Worm (Caenorhabditis elegans): ENCODE results near the gene dyf-13.

Gene dyf-13

ce11 chrII:7196040-7196439 lies 24.9 kb upstream of the dyf-13 start, which contains the start of gene maoc-1 (continued):
- TF ChIP-seq mes-2 (tag; optimal IDR thresholded peaks at IDR 0.05; ENCODE audit: poor library complexity, severe bottlenecking) (peak; percentile 7), pha-4 (GFP tag; IDR thresholded peaks at IDR 0.05) (0 out of 2 replicates have a peak, but pooled peaks have one; percentile 40), pha-4 (tag; optimal IDR thresholded peaks at IDR 0.05) (no peak)

- no peak for TF ChIP-seq nhr-10 (tag; optimal IDR thresholded peaks at IDR 0.05)
- TF ChIP-seq ceh-20 (GFP tag; IDR thresholded peaks at IDR 0.05): no peak
- TF ChIP-seq saeg-2 (GFP tag; IDR thresholded peaks at IDR 0.05): no peak
- no peak for TF ChIP-seq daf-19 (GFP tag; conservative IDR thresholded peaks at IDR 0.05)
- TF ChIP-seq R02D3.7 (tag; optimal IDR thresholded peaks at IDR 0.05): no peak
- TF ChIP-seq lin-38 (GFP tag; IDR thresholded peaks at IDR 0.05): no peak
- no peak for TF ChIP-seq ceh-28 (tag; optimal IDR thresholded peaks at IDR 0.05)
- TF ChIP-seq tra-1 (GFP tag; IDR thresholded peaks at IDR 0.05): no peak
- TF ChIP-seq nhr-76 (tag; optimal IDR thresholded peaks at IDR 0.05): no peak
- TF ChIP-seq egl-43 (GFP tag; IDR thresholded peaks at IDR 0.05): no peak
- TF ChIP-seq ceh-44 (GFP tag; IDR thresholded peaks at IDR 0.05): no peak
- TF ChIP-seq ceh-82 (tag; optimal IDR thresholded peaks at IDR 0.05): no peak
- no peak for TF ChIP-seq nhr-48 (tag; optimal IDR thresholded peaks at IDR 0.05)
- no peak for TF ChIP-seq nhr-11 (tag; optimal IDR thresholded peaks at IDR 0.05)
- no peak for TF ChIP-seq zip-11 (GFP tag; IDR thresholded peaks at IDR 0.05)
- TF ChIP-seq Y48G9A.11 (GFP tag; IDR thresholded peaks at IDR 0.05): no peak
- no peak for TF ChIP-seq T20F7.1 (GFP tag; optimal IDR thresholded peaks at IDR 0.05)
These were observed 24.4 kb upstream of the dyf-13 start, which contains the start of gene acdh-12 for ce11 chrII:7195541-7195940. Gene acdh-12 (minus strand): TSS chrII:7195641.

ce11 chrII:7189120-7189519 lies 18.0 kb upstream of the dyf-13 start, which contains the start of gene E04F6.4:
Gene E04F6.4 (plus strand): TSS chrII:7189420.
- TF ChIP-seq T26A8.4 (GFP tag; IDR thresholded peaks at IDR 0.05) (no peak), zfp-2 (tag; optimal IDR thresholded peaks at IDR 0.05) (no peak), ZK546.5 (tag; optimal IDR thresholded peaks at IDR 0.05) (no peak), lin-13 (GFP tag; optimal IDR thresholded peaks at IDR 0.05) (no peak), pqm-1 (tag; optimal IDR thresholded peaks at IDR 0.05) (no peak), nhr-28 (tag; optimal IDR thresholded peaks at IDR 0.05) (no peak), aha-1 (tag) (no peak), T20F7.1 (GFP tag; optimal IDR thresholded peaks at IDR 0.05) (no peak), Y48G9A.11 (GFP tag; IDR thresholded peaks at IDR 0.05) (no peak), daf-8 (GFP tag; IDR thresholded peaks at IDR 0.05) (no peak), R02D3.7 (tag; optimal IDR thresholded peaks at IDR 0.05) (no peak), hmg-1.1 (GFP tag; IDR thresholded peaks at IDR 0.05) (no peak), madf-9 (GFP tag; conservative IDR thresholded peaks at IDR 0.05) (no peak), tag-97 (GFP tag; IDR thresholded peaks at IDR 0.05) (no peak), egl-43 (GFP tag; IDR thresholded peaks at IDR 0.05) (no peak)

- TF ChIP-seq hmg-1.1 (GFP tag; IDR thresholded peaks at IDR 0.05) (no peak), arid-1 (GFP tag; conservative IDR thresholded peaks at IDR 0.05) (no peak), nhr-102 (tag; optimal IDR thresholded peaks at IDR 0.05) (no peak), sdz-12 (GFP tag; optimal IDR thresholded peaks at IDR 0.05) (no peak), dmd-8 (GFP tag; IDR thresholded peaks at IDR 0.05) (no peak), pha-4 (GFP tag; IDR thresholded peaks at IDR 0.05) (no peak), pha-4 (tag; optimal IDR thresholded peaks at IDR 0.05) (no peak), nhr-237 (tag; optimal IDR thresholded peaks at IDR 0.05) (no peak), aha-1 (tag) (no peak), ama-1 (optimal IDR thresholded peaks at IDR 0.05) (no peak), gei-8 (GFP tag; optimal IDR thresholded peaks at IDR 0.05) (no peak), spr-3 (GFP tag; optimal IDR thresholded peaks at IDR 0.05) (no peak), zfp-2 (tag; optimal IDR thresholded peaks at IDR 0.05) (no peak), zip-2 (tag; optimal IDR thresholded peaks at IDR 0.05) (no peak), unc-130 (GFP tag; optimal IDR thresholded peaks at IDR 0.05) (no peak), nhr-48 (tag; optimal IDR thresholded peaks at IDR 0.05) (no peak), ces-1 (GFP tag; optimal IDR thresholded peaks at IDR 0.05) (no peak), hif-1 (tag; optimal IDR thresholded peaks at IDR 0.05) (no peak), nhr-25 (tag; optimal IDR thresholded peaks at IDR 0.05; ENCODE audit: borderline replicate concordance, insufficient read depth) (no peak), nhr-11 (tag; optimal IDR thresholded peaks at IDR 0.05) (no peak), nhr-28 (tag; optimal IDR thresholded peaks at IDR 0.05) (no peak)
These were observed 16.0 kb upstream of the dyf-13 start, which contains the start of gene C27H5.6 for ce11 chrII:7187110-7187509. Gene C27H5.6 (minus strand): TSS chrII:7187210.

Data from whole organism, L4 larva.